Fruit fly (Drosophila melanogaster) whole organism, embryonic: ENCODE measurements around the gene Naam.

Experiments
- Ada2b ChIP-seq: fragments of 200-800 bp; sonication (Bioruptor generic); IDR thresholded peaks from 2 replicates; pipeline ENCODE4 v1.3.6; 2022; ENCODE audit warnings: missing biosample characterization, missing genetic modification characterization
- Adf1 ChIP-seq: fragments of 200-800 bp; sonication (Bioruptor generic); IDR thresholded peaks from 2 replicates; pipeline ENCODE4 v1.3.6; 2022; ENCODE audit warnings: missing biosample characterization, missing genetic modification characterization
- CG10274 ChIP-seq: fragments of 200-800 bp; sonication (Bioruptor generic); optimal IDR thresholded peaks from 3 replicates; lab custom pipeline; 2017; ENCODE audit warnings: missing biosample characterization, mild to moderate bottlenecking, missing genetic modification characterization
- CG12155 ChIP-seq: fragments of 200-800 bp; sonication (Bioruptor generic); optimal IDR thresholded peaks from 3 replicates; lab custom pipeline; 2016; ENCODE audit warnings: missing biosample characterization, missing genetic modification characterization
- CG13287 ChIP-seq: fragments of 200-800 bp; sonication (Bioruptor generic); IDR thresholded peaks from 2 replicates; pipeline ENCODE4 v1.3.6; 2022; ENCODE audit warnings: missing biosample characterization, missing genetic modification characterization; ENCODE audit not compliant: partially characterized antibody
- CG13296 ChIP-seq: fragments of 200-800 bp; sonication (Bioruptor generic); optimal IDR thresholded peaks from 3 replicates; lab custom pipeline; 2018; ENCODE audit warnings: missing biosample characterization, mild to moderate bottlenecking, missing genetic modification characterization
- CG15011 ChIP-seq: fragments of 200-800 bp; sonication (Bioruptor generic); optimal IDR thresholded peaks from 3 replicates; lab custom pipeline; 2018; ENCODE audit warnings: missing biosample characterization, mild to moderate bottlenecking, missing genetic modification characterization
- CG31365 ChIP-seq: fragments of 200-800 bp; sonication (Bioruptor generic); optimal IDR thresholded peaks from 2 replicates; lab custom pipeline; 2018; ENCODE audit warnings: missing biosample characterization, mild to moderate bottlenecking, missing genetic modification characterization
- CG32767 ChIP-seq: fragments of 200-800 bp; sonication (Bioruptor generic); IDR thresholded peaks from 2 replicates; pipeline ENCODE4 v1.3.6; 2022; ENCODE audit warnings: missing biosample characterization, missing genetic modification characterization
- CG34376 ChIP-seq: fragments of 200-800 bp; sonication (Bioruptor generic); optimal IDR thresholded peaks from 2 replicates; lab custom pipeline; 2018; ENCODE audit warnings: missing biosample characterization, mild to moderate bottlenecking, missing genetic modification characterization
- CG34422 ChIP-seq: fragments of 200-800 bp; sonication (Bioruptor generic); IDR thresholded peaks from 3 replicates; pipeline ENCODE4 v1.3.6; 2022; ENCODE audit warnings: missing biosample characterization, missing genetic modification characterization
- CG6791 ChIP-seq: fragments of 200-800 bp; sonication (Bioruptor generic); IDR thresholded peaks from 3 replicates; pipeline ENCODE4 v1.3.6; 2022; ENCODE audit warnings: missing biosample characterization, missing genetic modification characterization; ENCODE audit not compliant: partially characterized antibody
- CG7963 ChIP-seq: fragments of 200-800 bp; sonication (Bioruptor generic); IDR thresholded peaks from 3 replicates; pipeline ENCODE4 v1.3.6; 2022; ENCODE audit warnings: missing biosample characterization, missing genetic modification characterization; ENCODE audit not compliant: partially characterized antibody
- Dll ChIP-seq: fragments of 200-800 bp; sonication (Bioruptor generic); IDR thresholded peaks from 4 replicates; pipeline ENCODE4 v1.3.6; 2022; ENCODE audit warnings: missing biosample characterization, missing genetic modification characterization; ENCODE audit not compliant: partially characterized antibody
- Drgx ChIP-seq: fragments of 200-800 bp; sonication (Bioruptor generic); IDR thresholded peaks from 2 replicates; pipeline ENCODE4 v1.3.6; 2022; ENCODE audit warnings: missing biosample characterization, missing genetic modification characterization
- Eip74EF ChIP-seq, 2 experiments: fragments of 200-800 bp in 1 of 2; fragments of >200 bp in 1 of 2; sonication (Bioruptor generic) in 1 of 2; optimal IDR thresholded peaks; 2 replicates each; lab custom pipeline; 2017 to 2019; ENCODE audit warnings: missing biosample characterization in 2 of 2, missing genetic modification characterization in 2 of 2, mild to moderate bottlenecking in 1 of 2, moderate library complexity in 1 of 2
- Fer1 ChIP-seq: fragments of 200-800 bp; sonication (Bioruptor generic); optimal IDR thresholded peaks from 2 replicates; lab custom pipeline; 2017; ENCODE audit warnings: missing biosample characterization, mild to moderate bottlenecking, missing genetic modification characterization
- HLH3B ChIP-seq: fragments of 200-800 bp; sonication (Bioruptor generic); IDR thresholded peaks from 2 replicates; pipeline ENCODE4 v1.3.6; 2022; ENCODE audit warnings: missing biosample characterization, missing genetic modification characterization
- HLHmδ ChIP-seq: fragments of 200-800 bp; sonication (Bioruptor generic); optimal IDR thresholded peaks from 2 replicates; lab custom pipeline; 2018; ENCODE audit warnings: missing biosample characterization, mild to moderate bottlenecking, missing genetic modification characterization, moderate library complexity
- Med ChIP-seq: fragments of 200-800 bp; sonication (Bioruptor generic); peaks from one replicate; lab custom pipeline; 2016; ENCODE audit warnings: missing biosample characterization, missing genetic modification characterization, mild to moderate bottlenecking, inconsistent platforms, moderate library complexity
- Mrtf ChIP-seq: fragments of 200-800 bp; sonication (Bioruptor generic); IDR thresholded peaks from 3 replicates; pipeline ENCODE4 v1.3.6; 2022; ENCODE audit warnings: missing biosample characterization, missing genetic modification characterization
- Nf-YC ChIP-seq: fragments of 200-800 bp; optimal IDR thresholded peaks from 3 replicates; lab custom pipeline; 2019; ENCODE audit warnings: missing biosample characterization, mild to moderate bottlenecking, missing genetic modification characterization, moderate library complexity
- cato ChIP-seq: fragments of 200-800 bp; sonication (Bioruptor generic); optimal IDR thresholded peaks from 2 replicates; lab custom pipeline; 2016; ENCODE audit warnings: missing biosample characterization, missing genetic modification characterization, borderline replicate concordance
- cg ChIP-seq: fragments of 200-800 bp; sonication (Bioruptor generic); optimal IDR thresholded peaks from 3 replicates; lab custom pipeline; 2019; ENCODE audit warnings: missing biosample characterization, mild to moderate bottlenecking, missing genetic modification characterization, moderate library complexity
- chinmo ChIP-seq: fragments of 200-800 bp; sonication (Bioruptor generic); IDR thresholded peaks from 4 replicates; pipeline ENCODE4 v1.3.6; 2022; ENCODE audit warnings: missing biosample characterization, missing genetic modification characterization; ENCODE audit not compliant: partially characterized antibody
- chm ChIP-seq: fragments of 200-800 bp; sonication (Bioruptor generic); IDR thresholded peaks from 2 replicates; pipeline ENCODE4 v1.3.6; 2022; ENCODE audit warnings: missing biosample characterization, missing genetic modification characterization
- crol ChIP-seq: fragments of 200-800 bp; sonication (Bioruptor generic); IDR thresholded peaks from 2 replicates; pipeline ENCODE4 v1.3.6; 2022; ENCODE audit warnings: missing biosample characterization, missing genetic modification characterization
- emc ChIP-seq: fragments of 200-800 bp; sonication (Bioruptor generic); optimal IDR thresholded peaks from 2 replicates; lab custom pipeline; 2016; ENCODE audit warnings: missing biosample characterization, missing genetic modification characterization
- ems ChIP-seq: fragments of 200-800 bp; sonication (Bioruptor generic); optimal IDR thresholded peaks from 3 replicates; lab custom pipeline; 2016; ENCODE audit warnings: missing biosample characterization, missing genetic modification characterization
- hkb ChIP-seq, 2 experiments: fragments of 200-800 bp in 1 of 2; fragments of >200 bp in 1 of 2; sonication (Bioruptor generic) in 1 of 2; IDR thresholded peaks in 1 of 2; optimal IDR thresholded peaks in 1 of 2; 2 replicates each; pipeline versions ENCODE4 v1.3.6 to Lab custom; 2017 to 2022; ENCODE audit warnings: missing biosample characterization in 1 of 2, missing genetic modification characterization in 1 of 2
- knrl ChIP-seq: fragments of 200-800 bp; sonication (Bioruptor generic); IDR thresholded peaks from 3 replicates; pipeline ENCODE4 v1.3.6; 2022; ENCODE audit warnings: missing biosample characterization, missing genetic modification characterization; ENCODE audit not compliant: partially characterized antibody
- lab ChIP-seq: fragments of 200-800 bp; sonication (Bioruptor generic); optimal IDR thresholded peaks from 3 replicates; lab custom pipeline; 2017; ENCODE audit warnings: missing biosample characterization, missing genetic modification characterization, mild to moderate bottlenecking, moderate library complexity, missing genetic modification reagents
- pan ChIP-seq, 4 experiments: fragments of >200 bp in 3 of 4; fragments of 200-800 bp in 1 of 4; sonication (Bioruptor generic) in 1 of 4; optimal IDR thresholded peaks in 3 of 4; IDR thresholded peaks in 1 of 4; 2 replicates each; pipeline versions ENCODE4 v1.3.6 to Lab custom; 2017 to 2022; ENCODE audit warnings: missing biosample characterization in 2 of 4, missing genetic modification characterization in 2 of 4, mixed read lengths in 1 of 4
- pnt ChIP-seq: fragments of 200-800 bp; sonication (Bioruptor generic); optimal IDR thresholded peaks from 3 replicates; lab custom pipeline; 2016; ENCODE audit warnings: missing biosample characterization, missing genetic modification characterization
- sc ChIP-seq, 3 experiments: fragments of >200 bp in 2 of 3; fragments of 200-800 bp in 1 of 3; sonication (Bioruptor generic) in 1 of 3; optimal IDR thresholded peaks; 2 replicates in 2 of 3; 3 replicates in 1 of 3; lab custom pipeline; 2017; ENCODE audit warnings: mild to moderate bottlenecking in 1 of 3, missing biosample characterization in 1 of 3, missing genetic modification characterization in 1 of 3, missing genetic modification reagents in 1 of 3
- scrt ChIP-seq: fragments of 200-800 bp; sonication (Bioruptor generic); optimal IDR thresholded peaks from 2 replicates; lab custom pipeline; 2018; ENCODE audit warnings: missing biosample characterization, mild to moderate bottlenecking, missing genetic modification characterization, moderate library complexity
- so ChIP-seq: fragments of 200-800 bp; sonication (Bioruptor generic); IDR thresholded peaks from 3 replicates; pipeline ENCODE4 v1.3.6; 2022; ENCODE audit warnings: missing biosample characterization, missing genetic modification characterization
- tna ChIP-seq: fragments of 200-800 bp; sonication (Bioruptor generic); IDR thresholded peaks from 2 replicates; pipeline ENCODE4 v1.3.6; 2022; ENCODE audit warnings: missing biosample characterization, missing genetic modification characterization; ENCODE audit not compliant: partially characterized antibody
- toy ChIP-seq: fragments of 200-800 bp; sonication (Bioruptor generic); IDR thresholded peaks from 2 replicates; pipeline ENCODE4 v1.3.6; 2022; ENCODE audit warnings: missing biosample characterization, missing genetic modification characterization
- trem ChIP-seq: fragments of 200-800 bp; optimal IDR thresholded peaks from 3 replicates; lab custom pipeline; 2019; ENCODE audit warnings: missing biosample characterization, mild to moderate bottlenecking, missing genetic modification characterization, moderate library complexity
- tx ChIP-seq: fragments of 200-800 bp; sonication (Bioruptor generic); optimal IDR thresholded peaks from 2 replicates; lab custom pipeline; 2016; ENCODE audit warnings: missing biosample characterization, missing genetic modification characterization
- yki ChIP-seq: fragments of >200 bp; optimal IDR thresholded peaks from 3 replicates; lab custom pipeline; 2018
- zen2 ChIP-seq: fragments of 200-800 bp; sonication (Bioruptor generic); IDR thresholded peaks from 3 replicates; pipeline ENCODE4 v1.3.6; 2022; ENCODE audit warnings: missing biosample characterization, missing genetic modification characterization; ENCODE audit not compliant: partially characterized antibody
- zf30C ChIP-seq: fragments of 200-800 bp; sonication (Bioruptor generic); optimal IDR thresholded peaks from 3 replicates; lab custom pipeline; 2018; ENCODE audit warnings: missing biosample characterization, mild to moderate bottlenecking, missing genetic modification characterization

Naam gene

dm6 chr3R:19627792-19628522 is 43.3 kb upstream of the Naam start (continued):
- TF ChIP-seq CG13287 (no peak), pnt (GFP tag; lab: Kevin White, UChicago) (no peak), tx (GFP tag; lab: Kevin White, UChicago) (no peak), toy (GFP tag; lab: Robert Waterston, UW) (no peak), sc (optimal IDR thresholded peaks at IDR 0.05; lab: Kevin White, UChicago) (no peak), sc (GFP tag; optimal IDR thresholded peaks at IDR 0.05; lab: Kevin White, UChicago) (no peak), cato (GFP tag; lab: Kevin White, UChicago) (no peak), pan (optimal IDR thresholded peaks at IDR 0.05; lab: Kevin White, UChicago) (peak in 1 of 2 experiments; percentile 60), pan (GFP tag; optimal IDR thresholded peaks at IDR 0.05 in 1 of 2, IDR thresholded peaks at IDR 0.05 in 1 of 2) (peak in 1 of 2 experiments; percentile 29), Ada2b (GFP tag; lab: Robert Waterston, UW) (no peak), CG12155 (GFP tag; lab: Kevin White, UChicago) (no peak), so (GFP tag; lab: Robert Waterston, UW) (no peak), Adf1 (GFP tag; lab: Robert Waterston, UW) (no peak), CG32767 (GFP tag; lab: Robert Waterston, UW) (no peak), hkb (optimal IDR thresholded peaks at IDR 0.05; lab: Kevin White, UChicago) (no peak), hkb (GFP tag; IDR thresholded peaks at IDR 0.05; lab: Robert Waterston, UW) (peak; percentile 42; the same call in 1 of the 2 replicates), CG13296 (peak; percentile 68), trem (tag; lab: Kevin White, UChicago) (peak; percentile 27), CG31365 (tag; lab: Kevin White, UChicago) (no peak), emc (no peak)

dm6 chr3R:19632685-19633116 is 38.5 kb upstream of the Naam start, which contains the start of gene CG6231:
TSS of gene CG6231 (minus strand) at chr3R:19632718.
- peak in 1 of 2 experiments; percentile 5 for TF ChIP-seq Eip74EF (GFP tag; optimal IDR thresholded peaks at IDR 0.05; lab: Kevin White, UChicago)
- 0 out of 3 replicates have a peak, but pooled peaks have one; percentile 32 for TF ChIP-seq CG6791 (GFP tag; lab: Robert Waterston, UW)
- no peak for TF ChIP-seq knrl (GFP tag; lab: Robert Waterston, UW)
- peak; percentile 99 for TF ChIP-seq scrt
- peak; percentile 58 for TF ChIP-seq Med
- no peak for TF ChIP-seq CG15011 (GFP tag; lab: Kevin White, UChicago)
- peak; percentile 25; the same call in 1 of the 2 replicates for TF ChIP-seq HLH3B (GFP tag; lab: Robert Waterston, UW)
- TF ChIP-seq CG10274 (GFP tag; lab: Kevin White, UChicago), result peak; percentile 84
- TF ChIP-seq Adf1 (GFP tag; lab: Robert Waterston, UW), result peak; percentile 45; the same call in 1 of the 2 replicates
- TF ChIP-seq tna (GFP tag; lab: Robert Waterston, UW), result peak; percentile 19; the same call in 1 of the 2 replicates
- 0 out of 3 replicates have a peak, but pooled peaks have one; percentile 18 for TF ChIP-seq CG7963 (GFP tag; lab: Robert Waterston, UW)
- no peak for TF ChIP-seq chm (GFP tag; lab: Robert Waterston, UW)
- TF ChIP-seq zen2 (GFP tag; lab: Robert Waterston, UW), result peak; percentile 73
- 0 out of 2 replicates have a peak, but pooled peaks have one; percentile 45 for TF ChIP-seq Drgx (GFP tag; lab: Robert Waterston, UW)
- peak; percentile 63; the same call in 1 of the 3 replicates for TF ChIP-seq CG34422 (GFP tag; lab: Robert Waterston, UW)
- TF ChIP-seq Fer1 (GFP tag; lab: Kevin White, UChicago), result peak; percentile 30
- peak; percentile 18 for TF ChIP-seq yki (lab: Kevin White, UChicago)
- TF ChIP-seq chinmo (GFP tag; lab: Robert Waterston, UW), result peak; percentile 92; the same call in 3 of the 4 replicates
- peak; percentile 62 for TF ChIP-seq CG13287
- TF ChIP-seq Dll (GFP tag; lab: Robert Waterston, UW), result peak; percentile 41; the same call in 1 of the 4 replicates
- TF ChIP-seq zf30C, result peak; percentile 18
- peak; percentile 5 for TF ChIP-seq CG34376
- TF ChIP-seq lab (GFP tag; lab: Kevin White, UChicago), result peak; percentile 5
- no peak for TF ChIP-seq Mrtf (GFP tag; lab: Robert Waterston, UW)
- TF ChIP-seq HLHmδ, result peak; percentile 9
- TF ChIP-seq crol (GFP tag; lab: Robert Waterston, UW), result peak; percentile 87
- peak; percentile 11 for TF ChIP-seq Nf-YC
- TF ChIP-seq so (GFP tag; lab: Robert Waterston, UW), result peak; percentile 64; the same call in 1 of the 3 replicates
- TF ChIP-seq cg (GFP tag; lab: Kevin White, UChicago), result no peak
- TF ChIP-seq ems, result no peak
